Fruit fly (Drosophila melanogaster) whole organism: ENCODE data around the gene RpL34a.

Experiments
- CG8478 ChIP-seq: fragments of >200 bp; optimal IDR thresholded peaks from 2 replicates; lab custom pipeline; 2018; ENCODE audit warnings: inconsistent platforms
- Dll ChIP-seq: fragments of >200 bp; optimal IDR thresholded peaks from 2 replicates; lab custom pipeline; 2017
- pan ChIP-seq: fragments of >200 bp; optimal IDR thresholded peaks from 2 replicates; lab custom pipeline; 2017
- psq ChIP-seq: fragments of >200 bp; optimal IDR thresholded peaks from 2 replicates; lab custom pipeline; 2017
- usp ChIP-seq: fragments of >200 bp; optimal IDR thresholded peaks from 2 replicates; lab custom pipeline; 2017; ENCODE audit warnings: missing biosample characterization, missing genetic modification characterization, mixed read lengths

- TF ChIP-seq Dll (lab: Kevin White, UChicago) (no peak), psq (lab: Kevin White, UChicago) (no peak), CG8478 (lab: Kevin White, UChicago) (no peak), pan (lab: Kevin White, UChicago) (no peak), usp (GFP tag; lab: Kevin White, UChicago) (no peak)
These were observed at the start of gene RpL34a, which contains the start of gene Trmt61 for dm6 chr3R:26059195-26059594.
